Worm (Caenorhabditis elegans) whole organism, L4/young adult: Measurements from ENCODE around the gene ZK596.2.
"Not testable (repeated sequence)": the region's sequence is repeated elsewhere in the genome, so short reads cannot be mapped to it uniquely, and the experiment has no call there.

ENCODE experiments used
- dao-5 ChIP-seq: sonication (generic microtip); optimal IDR thresholded peaks from 2 replicates; lab custom pipeline; 2016; ENCODE audit warnings: missing genotype, missing genetic modification characterization, moderate library complexity, missing compliant biosample characterization
- him-1 ChIP-seq: sonication (generic microtip); optimal IDR thresholded peaks from 2 replicates; lab custom pipeline; 2016; ENCODE audit warnings: missing genotype, missing genetic modification reagents, missing genetic modification characterization, missing compliant biosample characterization

DNA sequence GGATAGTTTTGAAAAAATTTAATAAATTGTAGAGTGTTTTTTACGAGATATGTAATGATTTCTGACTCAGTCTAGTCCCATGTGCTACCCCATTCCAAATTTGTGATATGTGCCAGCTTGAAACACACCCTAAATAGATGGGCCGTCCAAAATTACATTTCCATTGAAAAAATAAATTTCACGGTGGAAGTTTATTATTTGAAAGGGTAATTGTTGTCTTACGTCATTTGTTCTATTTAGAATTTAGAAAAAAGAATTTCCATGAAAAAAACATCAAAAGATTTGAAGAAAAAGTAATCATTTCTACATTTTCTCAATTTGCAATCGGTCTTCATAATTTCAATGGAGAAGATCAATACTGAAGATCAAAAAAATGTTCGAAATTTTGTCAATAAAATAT, 45.8 kb upstream of the ZK596.2 start, which contains the start of gene Y69E1A.4:
- TF ChIP-seq him-1, dao-5 (tag; lab: Kevin White, UChicago): not testable (repeated sequence)
